Worm (Caenorhabditis elegans): ENCODE results near the gene C52B9.8.

DNA sequence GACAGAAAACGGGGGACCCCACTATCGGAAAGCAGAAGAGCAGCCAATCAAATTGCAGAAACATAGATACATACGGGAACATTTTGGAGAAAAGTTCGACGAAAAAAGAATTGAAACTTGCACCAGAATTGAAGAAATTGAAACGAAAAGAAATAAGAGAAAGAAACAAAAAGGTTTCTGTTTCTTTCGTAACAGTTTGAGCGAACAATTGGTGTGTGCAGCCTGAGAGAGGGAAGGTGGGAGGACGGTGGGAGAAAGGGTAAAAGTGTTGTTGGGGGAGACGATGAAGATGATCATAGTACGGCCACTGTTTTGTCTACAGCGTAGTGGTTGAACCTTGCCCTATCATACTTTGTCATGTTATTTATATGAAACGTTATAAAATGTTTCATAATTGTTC, 16.6 kb downstream of the C52B9.8 start:
- TF ChIP-seq madf-9 (GFP tag; conservative IDR thresholded peaks at IDR 0.05): no peak
- TF ChIP-seq ceh-82 (tag; optimal IDR thresholded peaks at IDR 0.05): no peak
- no peak for TF ChIP-seq arid-1 (GFP tag; conservative IDR thresholded peaks at IDR 0.05)
- TF ChIP-seq nhr-6 (tag; optimal IDR thresholded peaks at IDR 0.05): no peak
- TF ChIP-seq lim-7 (GFP tag; IDR thresholded peaks at IDR 0.05): no peak
- no peak for TF ChIP-seq ceh-28 (tag; optimal IDR thresholded peaks at IDR 0.05)
- no peak for TF ChIP-seq aha-1 (tag)
- no peak for TF ChIP-seq egl-43 (GFP tag; IDR thresholded peaks at IDR 0.05)
- no peak for TF ChIP-seq nhr-76 (tag; optimal IDR thresholded peaks at IDR 0.05)
- TF ChIP-seq spr-1 (tag; optimal IDR thresholded peaks at IDR 0.05): no peak
- TF ChIP-seq R02D3.7 (tag; optimal IDR thresholded peaks at IDR 0.05): no peak
- TF ChIP-seq D1046.2 (GFP tag; IDR thresholded peaks at IDR 0.05): no peak

Data from whole organism, L4 larva.